Worm (Caenorhabditis elegans): ENCODE measurements around the gene rrp-8.

The rrp-8 gene

ce11 chrIV:420686-421085 lies 24.3 kb downstream of the rrp-8 start:
- TF ChIP-seq ZK546.5 (tag; optimal IDR thresholded peaks at IDR 0.05) (no peak), jun-1 (tag; optimal IDR thresholded peaks at IDR 0.05) (no peak), lsy-12 (tag; optimal IDR thresholded peaks at IDR 0.05) (no peak), pha-4 (tag; optimal IDR thresholded peaks at IDR 0.05) (no peak), pqm-1 (tag; optimal IDR thresholded peaks at IDR 0.05) (no peak)

- TF ChIP-seq fos-1 (tag; optimal IDR thresholded peaks at IDR 0.05) = no peak
These were observed 25.8 kb downstream of the rrp-8 start for ce11 chrIV:422112-422511.

ce11 chrIV:425052-425451 lies 28.7 kb downstream of the rrp-8 start, which contains the start of gene daf-18:
TSS of gene daf-18 (minus strand) at chrIV:425177.
- TF ChIP-seq sea-2 (GFP tag; optimal IDR thresholded peaks at IDR 0.05) (no peak), daf-12 (tag; optimal IDR thresholded peaks at IDR 0.05) (no peak), nhr-43 (tag; optimal IDR thresholded peaks at IDR 0.05; ENCODE audit: poor library complexity, severe bottlenecking) (no peak), zag-1 (tag; optimal IDR thresholded peaks at IDR 0.05) (no peak), ZK546.5 (tag; optimal IDR thresholded peaks at IDR 0.05) (no peak), nhr-12 (tag; optimal IDR thresholded peaks at IDR 0.05) (no peak), skn-1 (tag; optimal IDR thresholded peaks at IDR 0.05) (no peak), ceh-16 (tag; optimal IDR thresholded peaks at IDR 0.05) (no peak), ceh-28 (tag; optimal IDR thresholded peaks at IDR 0.05) (no peak), nfya-1 (tag; optimal IDR thresholded peaks at IDR 0.05; ENCODE audit: insufficient read depth) (no peak), lin-39 (tag; optimal IDR thresholded peaks at IDR 0.05) (no peak), ceh-9 (tag; optimal IDR thresholded peaks at IDR 0.05) (no peak)

ce11 chrIV:425546-425945 lies 29.2 kb downstream of the rrp-8 start:
- TF ChIP-seq skn-1 (tag; optimal IDR thresholded peaks at IDR 0.05) (no peak), ztf-11 (tag; optimal IDR thresholded peaks at IDR 0.05) (no peak), elt-1 (tag; optimal IDR thresholded peaks at IDR 0.05) (no peak), nhr-11 (tag; optimal IDR thresholded peaks at IDR 0.05) (no peak), nhr-77 (tag; optimal IDR thresholded peaks at IDR 0.05) (no peak), pha-4 (tag; optimal IDR thresholded peaks at IDR 0.05) (no peak), ceh-9 (tag; optimal IDR thresholded peaks at IDR 0.05) (no peak), egl-27 (tag; optimal IDR thresholded peaks at IDR 0.05) (no peak), elt-2 (tag; optimal IDR thresholded peaks at IDR 0.05) (peak; percentile 3), egl-5 (tag; optimal IDR thresholded peaks at IDR 0.05) (no peak), unc-39 (tag; optimal IDR thresholded peaks at IDR 0.05) (no peak), lin-15B (tag; optimal IDR thresholded peaks at IDR 0.05) (peak; percentile 72), fos-1 (tag; optimal IDR thresholded peaks at IDR 0.05) (no peak), nhr-67 (tag; optimal IDR thresholded peaks at IDR 0.05) (no peak), unc-62 (GFP tag; optimal IDR thresholded peaks at IDR 0.05) (no peak), sea-2 (GFP tag; optimal IDR thresholded peaks at IDR 0.05) (no peak), jun-1 (tag; optimal IDR thresholded peaks at IDR 0.05) (no peak), fkh-2 (tag; optimal IDR thresholded peaks at IDR 0.05) (no peak), ceh-28 (tag; optimal IDR thresholded peaks at IDR 0.05) (peak; percentile 32), nfya-1 (tag; optimal IDR thresholded peaks at IDR 0.05; ENCODE audit: insufficient read depth) (peak; percentile 73), elt-3 (tag; optimal IDR thresholded peaks at IDR 0.05) (no peak), nhr-23 (tag; optimal IDR thresholded peaks at IDR 0.05) (peak; percentile 59), ceh-16 (tag; optimal IDR thresholded peaks at IDR 0.05) (no peak), ZK546.5 (tag; optimal IDR thresholded peaks at IDR 0.05) (no peak), ceh-82 (tag; optimal IDR thresholded peaks at IDR 0.05) (no peak), fkh-10 (GFP tag; optimal IDR thresholded peaks at IDR 0.05) (no peak), lin-39 (tag; optimal IDR thresholded peaks at IDR 0.05) (peak; percentile 39), pqm-1 (tag; optimal IDR thresholded peaks at IDR 0.05) (no peak), hmg-11 (tag; optimal IDR thresholded peaks at IDR 0.05) (peak; percentile 60), ztf-4 (tag; optimal IDR thresholded peaks at IDR 0.05) (no peak), tbx-2 (tag; optimal IDR thresholded peaks at IDR 0.05) (no peak)

- TF ChIP-seq nhr-12 (tag; optimal IDR thresholded peaks at IDR 0.05) = no peak
- TF ChIP-seq unc-39 (tag; optimal IDR thresholded peaks at IDR 0.05) = no peak
- no peak for TF ChIP-seq zag-1 (tag; optimal IDR thresholded peaks at IDR 0.05)
- TF ChIP-seq fkh-10 (GFP tag; optimal IDR thresholded peaks at IDR 0.05) = no peak
- TF ChIP-seq nhr-25 (tag; optimal IDR thresholded peaks at IDR 0.05) = no peak
- no peak for TF ChIP-seq pqm-1 (tag; optimal IDR thresholded peaks at IDR 0.05)
- no peak for TF ChIP-seq ceh-28 (tag; optimal IDR thresholded peaks at IDR 0.05)
- no peak for TF ChIP-seq fkh-2 (tag; optimal IDR thresholded peaks at IDR 0.05)
- no peak for TF ChIP-seq unc-62 (GFP tag; optimal IDR thresholded peaks at IDR 0.05)
- TF ChIP-seq daf-12 (tag; optimal IDR thresholded peaks at IDR 0.05) = no peak
- TF ChIP-seq eor-1 (tag; optimal IDR thresholded peaks at IDR 0.05) = no peak
- no peak for TF ChIP-seq lin-15B (tag; optimal IDR thresholded peaks at IDR 0.05)
- no peak for TF ChIP-seq jun-1 (tag; optimal IDR thresholded peaks at IDR 0.05)
- no peak for TF ChIP-seq R02D3.7 (tag; optimal IDR thresholded peaks at IDR 0.05)
- TF ChIP-seq nhr-76 (tag; optimal IDR thresholded peaks at IDR 0.05) = no peak
- no peak for TF ChIP-seq elt-3 (tag; optimal IDR thresholded peaks at IDR 0.05)
- no peak for TF ChIP-seq elt-2 (tag; optimal IDR thresholded peaks at IDR 0.05)
- no peak for TF ChIP-seq egl-27 (tag; optimal IDR thresholded peaks at IDR 0.05)
These were observed 29.6 kb downstream of the rrp-8 start, which contains the start of gene garr-1 for ce11 chrIV:425995-426394. TSS of gene garr-1 (plus strand) at chrIV:426168.
